Worm (Caenorhabditis elegans) whole organism, L4 larva: ENCODE data around the gene T05A7.1.
A peak's percentile ranks its signal among the peaks of the same experiment; 100 is the strongest.

Source experiments
- F10B5.3 ChIP-seq: sonication (generic microtip); optimal IDR thresholded peaks from 2 replicates; lab custom pipeline; 2016; ENCODE audit warnings: mild to moderate bottlenecking, missing genetic modification characterization, missing compliant biosample characterization
- F37D6.2 ChIP-seq: sonication (generic microtip); optimal IDR thresholded peaks from 2 replicates; lab custom pipeline; 2016; ENCODE audit warnings: mild to moderate bottlenecking, missing genetic modification characterization, missing compliant biosample characterization
- F44E2.7 ChIP-seq: fragments of 200-800 bp; sonication (Bioruptor generic); IDR thresholded peaks from 2 replicates; pipeline ENCODE4 v2.1.2; 2022; ENCODE audit warnings: missing genetic modification characterization, missing compliant biosample characterization
- F49E8.2 ChIP-seq: sonication (generic microtip); optimal IDR thresholded peaks from 2 replicates; lab custom pipeline; 2016; ENCODE audit warnings: missing compliant biosample characterization, mild to moderate bottlenecking, missing genetic modification characterization, borderline replicate concordance
- T26A8.4 ChIP-seq: fragments of 200-800 bp; sonication (Bioruptor generic); IDR thresholded peaks from 2 replicates; pipeline ENCODE4 v1.3.6; 2022; ENCODE audit warnings: missing genetic modification characterization, missing compliant biosample characterization
- Y105C5A.15 ChIP-seq: fragments of 200-800 bp; sonication (Bioruptor generic); IDR thresholded peaks from 2 replicates; pipeline ENCODE4 v1.3.6; 2022; ENCODE audit warnings: missing genetic modification characterization, missing compliant biosample characterization
- Y48G9A.11 ChIP-seq: fragments of 200-800 bp; sonication (Bioruptor generic); IDR thresholded peaks from 2 replicates; pipeline ENCODE4 v1.3.6; 2022; ENCODE audit warnings: missing genetic modification reagents, missing genetic modification characterization, missing compliant biosample characterization
- Y5F2A.4 ChIP-seq: fragments of 200-800 bp; sonication (Bioruptor generic); optimal IDR thresholded peaks from 2 replicates; lab custom pipeline; 2018; ENCODE audit warnings: mild to moderate bottlenecking, missing genetic modification characterization, missing compliant biosample characterization
- aha-1 ChIP-seq: fragments of 150-350 bp; peaks from one replicate; lab custom pipeline; 2014; ENCODE audit warnings: missing biosample characterization, missing genetic modification characterization
- aly-2 ChIP-seq: sonication (generic microtip); optimal IDR thresholded peaks from 2 replicates; lab custom pipeline; 2018; ENCODE audit warnings: missing biosample characterization, missing genetic modification characterization
- arid-1 ChIP-seq: fragments of 200-800 bp; sonication (Bioruptor generic); conservative IDR thresholded peaks from 2 replicates; pipeline ENCODE4 v1.3.6; 2022; ENCODE audit warnings: missing genetic modification reagents, missing genetic modification characterization, missing compliant biosample characterization
- attf-4 ChIP-seq: sonication (generic microtip); optimal IDR thresholded peaks from 3 replicates; lab custom pipeline; 2017; ENCODE audit warnings: missing biosample characterization, missing genetic modification characterization
- ces-1 ChIP-seq: fragments of 150-350 bp; sonication (generic microtip); optimal IDR thresholded peaks from 4 replicates; lab custom pipeline; 2014; ENCODE audit warnings: missing biosample characterization, missing genetic modification reagents, missing genetic modification characterization
- daf-16 ChIP-seq, 3 experiments: sonication (generic microtip); optimal IDR thresholded peaks; 2 replicates each; lab custom pipeline; 2016 to 2017; ENCODE audit warnings: missing genetic modification characterization in 3 of 3, missing genetic modification reagents in 3 of 3, mild to moderate bottlenecking in 2 of 3, missing compliant biosample characterization in 2 of 3, missing biosample characterization in 1 of 3, moderate library complexity in 1 of 3
- dmd-8 ChIP-seq: fragments of 200-800 bp; sonication (Bioruptor generic); IDR thresholded peaks from 2 replicates; pipeline ENCODE4 v1.3.6; 2022; ENCODE audit warnings: missing genetic modification characterization, missing compliant biosample characterization
- dmd-9 ChIP-seq: fragments of 200-800 bp; sonication (Bioruptor generic); IDR thresholded peaks from 2 replicates; pipeline ENCODE4 v1.3.6; 2022; ENCODE audit warnings: missing genetic modification reagents, missing genetic modification characterization, missing compliant biosample characterization
- duxl-1 ChIP-seq: sonication (generic microtip); optimal IDR thresholded peaks from 2 replicates; lab custom pipeline; 2016; ENCODE audit warnings: mild to moderate bottlenecking, missing genetic modification characterization, moderate library complexity, missing compliant biosample characterization; ENCODE audit not compliant: poor library complexity
- dve-1 ChIP-seq: sonication (generic microtip); optimal IDR thresholded peaks from 2 replicates; lab custom pipeline; 2017; ENCODE audit warnings: antibody characterized with exemption, mild to moderate bottlenecking, missing genetic modification characterization, missing compliant biosample characterization; ENCODE audit not compliant: insufficient read depth
- egl-43 ChIP-seq: fragments of 200-800 bp; sonication (Bioruptor generic); IDR thresholded peaks from 2 replicates; pipeline ENCODE4 v1.3.6; 2022; ENCODE audit warnings: missing genetic modification reagents, missing genetic modification characterization, missing compliant biosample characterization
- gei-8 ChIP-seq: fragments of 200-800 bp; sonication (Bioruptor generic); optimal IDR thresholded peaks from 2 replicates; lab custom pipeline; 2018; ENCODE audit warnings: mild to moderate bottlenecking, missing genetic modification characterization, missing compliant biosample characterization
- jun-1 ChIP-seq: fragments of 150-350 bp; optimal IDR thresholded peaks from 2 replicates; lab custom pipeline; 2014; ENCODE audit warnings: missing biosample characterization, missing genetic modification reagents, missing genetic modification characterization
- lin-15B ChIP-seq: fragments of 150-350 bp; sonication (generic microtip); optimal IDR thresholded peaks from 3 replicates; lab custom pipeline; 2014; ENCODE audit warnings: missing biosample characterization, missing genetic modification characterization
- lin-38 ChIP-seq: fragments of 200-800 bp; sonication (Bioruptor generic); IDR thresholded peaks from 2 replicates; pipeline ENCODE4 v1.3.6; 2022; ENCODE audit warnings: missing genetic modification reagents, missing genetic modification characterization, missing compliant biosample characterization
- lir-3 ChIP-seq: sonication (generic microtip); optimal IDR thresholded peaks from 2 replicates; lab custom pipeline; 2016; ENCODE audit warnings: mild to moderate bottlenecking, missing genetic modification characterization, missing compliant biosample characterization
- lsy-2 ChIP-seq, 2 experiments: fragments of 150-350 bp in 1 of 2; sonication (generic microtip) in 1 of 2; optimal IDR thresholded peaks; 2 replicates each; lab custom pipeline; 2014 to 2017; ENCODE audit warnings: missing biosample characterization in 2 of 2, missing genetic modification characterization in 2 of 2
- madf-5 ChIP-seq, 2 experiments: fragments of 200-800 bp; sonication (Bioruptor generic); IDR thresholded peaks; 2 replicates each; pipeline ENCODE4 v1.3.6; 2022; ENCODE audit warnings: missing compliant biosample characterization in 2 of 2, missing genetic modification characterization in 2 of 2
- madf-9 ChIP-seq: fragments of 200-800 bp; sonication (Bioruptor generic); conservative IDR thresholded peaks from 2 replicates; pipeline ENCODE4 v1.3.6; 2022; ENCODE audit warnings: missing genetic modification reagents, missing genetic modification characterization, missing compliant biosample characterization
- mdt-29 ChIP-seq: fragments of 200-800 bp; sonication (Bioruptor generic); IDR thresholded peaks from 2 replicates; pipeline ENCODE4 v1.3.6; 2022; ENCODE audit warnings: missing genetic modification reagents, missing genetic modification characterization, missing compliant biosample characterization
- mep-1 ChIP-seq: fragments of 150-350 bp; sonication (generic microtip); optimal IDR thresholded peaks from 3 replicates; lab custom pipeline; 2014; ENCODE audit warnings: missing biosample characterization, missing genetic modification characterization
- mes-2 ChIP-seq: sonication (generic microtip); optimal IDR thresholded peaks from 2 replicates; lab custom pipeline; 2016; ENCODE audit warnings: missing genotype, mild to moderate bottlenecking, missing genetic modification characterization, missing compliant biosample characterization; ENCODE audit not compliant: poor library complexity, severe bottlenecking
- mxl-2 ChIP-seq: fragments of 200-800 bp; sonication (Bioruptor generic); conservative IDR thresholded peaks from 2 replicates; pipeline ENCODE4 v1.3.6; 2022; ENCODE audit warnings: missing genetic modification reagents, missing genetic modification characterization, missing compliant biosample characterization
- nhr-10 ChIP-seq: fragments of 150-350 bp; optimal IDR thresholded peaks from 2 replicates; lab custom pipeline; 2014; ENCODE audit warnings: missing biosample characterization, missing genetic modification characterization
- nhr-102 ChIP-seq: sonication (generic microtip); optimal IDR thresholded peaks from 2 replicates; lab custom pipeline; 2016; ENCODE audit warnings: mild to moderate bottlenecking, missing genetic modification characterization, moderate library complexity, missing compliant biosample characterization
- nhr-11 ChIP-seq: fragments of 150-350 bp; optimal IDR thresholded peaks from 2 replicates; lab custom pipeline; 2014; ENCODE audit warnings: missing biosample characterization, missing genetic modification characterization
- nhr-111 ChIP-seq: fragments of 200-800 bp; sonication (Bioruptor generic); optimal IDR thresholded peaks from 2 replicates; lab custom pipeline; 2018; ENCODE audit warnings: mild to moderate bottlenecking, missing genetic modification characterization, missing compliant biosample characterization
- nhr-237 ChIP-seq: sonication (generic microtip); optimal IDR thresholded peaks from 2 replicates; lab custom pipeline; 2017; ENCODE audit warnings: missing biosample characterization, missing genetic modification characterization
- nhr-25 ChIP-seq: sonication (generic microtip); optimal IDR thresholded peaks from 2 replicates; lab custom pipeline; 2017; ENCODE audit warnings: missing genetic modification characterization, mild to moderate bottlenecking, missing compliant biosample characterization, antibody characterized with exemption, moderate library complexity, borderline replicate concordance; ENCODE audit not compliant: insufficient read depth
- nhr-42 ChIP-seq: fragments of 200-800 bp; sonication (Bioruptor generic); IDR thresholded peaks from 2 replicates; pipeline ENCODE4 v1.3.6; 2022; ENCODE audit warnings: missing genetic modification characterization, missing compliant biosample characterization
- nhr-48 ChIP-seq: sonication (generic microtip); optimal IDR thresholded peaks from 2 replicates; lab custom pipeline; 2016; ENCODE audit warnings: mild to moderate bottlenecking, missing genetic modification characterization, missing compliant biosample characterization
- nhr-77 ChIP-seq: fragments of 150-350 bp; optimal IDR thresholded peaks from 2 replicates; lab custom pipeline; 2014; ENCODE audit warnings: missing biosample characterization, missing genetic modification characterization
- skn-1 ChIP-seq: fragments of 150-350 bp; optimal IDR thresholded peaks from 2 replicates; lab custom pipeline; 2014; ENCODE audit warnings: missing biosample characterization, missing genetic modification characterization
- snpc-4 ChIP-seq: fragments of 150-350 bp; optimal IDR thresholded peaks from 2 replicates; lab custom pipeline; 2014; ENCODE audit warnings: missing biosample characterization, missing genetic modification characterization
- tra-1 ChIP-seq: fragments of 200-800 bp; sonication (Bioruptor generic); IDR thresholded peaks from 2 replicates; pipeline ENCODE4 v1.3.6; 2022; ENCODE audit warnings: missing genetic modification reagents, missing genetic modification characterization, missing compliant biosample characterization
- unc-62 ChIP-seq, 3 experiments: fragments of 150-350 bp in 1 of 3; sonication (generic microtip); optimal IDR thresholded peaks in 2 of 3; peaks in 1 of 3; 1 replicate in 1 of 3; 2 replicates in 2 of 3; lab custom pipeline; 2014 to 2017; ENCODE audit warnings: missing biosample characterization in 3 of 3, missing genetic modification characterization in 3 of 3, missing genetic modification reagents in 3 of 3, missing genotype in 1 of 3
- zfp-2 ChIP-seq: sonication (generic microtip); optimal IDR thresholded peaks from 2 replicates; lab custom pipeline; 2016; ENCODE audit warnings: mild to moderate bottlenecking, missing genetic modification characterization, missing compliant biosample characterization
- zfp-3 ChIP-seq: fragments of 200-800 bp; sonication (Bioruptor generic); conservative IDR thresholded peaks from 2 replicates; pipeline ENCODE4 v1.3.6; 2022; ENCODE audit warnings: missing genetic modification reagents, missing genetic modification characterization, missing compliant biosample characterization
- zip-11 ChIP-seq: fragments of 200-800 bp; sonication (Bioruptor generic); IDR thresholded peaks from 2 replicates; pipeline ENCODE4 v1.3.6; 2022; ENCODE audit warnings: missing genetic modification characterization, missing compliant biosample characterization
- zip-2 ChIP-seq: fragments of 150-350 bp; optimal IDR thresholded peaks from 2 replicates; lab custom pipeline; 2014; ENCODE audit warnings: missing biosample characterization, missing genetic modification characterization
- ztf-11 ChIP-seq: fragments of 150-350 bp; optimal IDR thresholded peaks from 2 replicates; lab custom pipeline; 2014; ENCODE audit warnings: missing biosample characterization, missing genetic modification characterization

T05A7.1 gene

ce11 chrII:4696055-4696454 lies 18.0 kb downstream of the T05A7.1 start:
- TF ChIP-seq dve-1 (tag; lab: Kevin White, UChicago) (no peak), arid-1 (GFP tag; lab: Robert Waterston, UW) (peak; percentile 20; the same call in 1 of the 2 replicates), zfp-3 (GFP tag; lab: Robert Waterston, UW) (no peak), skn-1 (tag; lab: Kevin White, UChicago) (no peak), egl-43 (GFP tag; lab: Robert Waterston, UW) (no peak), aha-1 (tag; lab: Kevin White, UChicago) (peak; percentile 60), mes-2 (tag; lab: Kevin White, UChicago) (peak; percentile 7), lin-38 (GFP tag; lab: Robert Waterston, UW) (peak; percentile 56), T26A8.4 (GFP tag; lab: Robert Waterston, UW) (peak; percentile 40; the same call in 1 of the 2 replicates), daf-16 (GFP tag; optimal IDR thresholded peaks at IDR 0.05; lab: Kevin White, UChicago) (peak in 1 of 2 experiments; percentile 6), daf-16 (tag; optimal IDR thresholded peaks at IDR 0.05; lab: Kevin White, UChicago) (no peak), zip-2 (tag; lab: Kevin White, UChicago) (no peak), unc-62 (GFP tag; optimal IDR thresholded peaks at IDR 0.05 in 1 of 2; lab: Kevin White, UChicago) (no peak), unc-62 (tag; optimal IDR thresholded peaks at IDR 0.05; lab: Kevin White, UChicago) (no peak), F49E8.2 (tag; lab: Kevin White, UChicago) (peak; percentile 47), Y105C5A.15 (0 out of 2 replicates have a peak, but pooled peaks have one; percentile 62), nhr-77 (tag; lab: Kevin White, UChicago) (no peak)

- no peak for TF ChIP-seq madf-5 (GFP tag; IDR thresholded peaks at IDR 0.05; lab: Robert Waterston, UW)
- no peak for TF ChIP-seq lin-15B (tag; lab: Kevin White, UChicago)
- no peak for TF ChIP-seq gei-8
- TF ChIP-seq dmd-9 (GFP tag; lab: Robert Waterston, UW), result no peak
- TF ChIP-seq nhr-237 (tag; lab: Kevin White, UChicago), result no peak
- no peak for TF ChIP-seq F44E2.7 (GFP tag; lab: Robert Waterston, UW)
- TF ChIP-seq lir-3, result no peak
- TF ChIP-seq nhr-10 (tag; lab: Kevin White, UChicago), result no peak
- TF ChIP-seq zip-11 (GFP tag; lab: Robert Waterston, UW), result no peak
- TF ChIP-seq snpc-4 (tag; lab: Kevin White, UChicago), result no peak
- no peak for TF ChIP-seq nhr-48 (tag; lab: Kevin White, UChicago)
- no peak for TF ChIP-seq tra-1 (GFP tag; lab: Robert Waterston, UW)
- no peak for TF ChIP-seq nhr-42 (GFP tag; lab: Robert Waterston, UW)
- peak; percentile 27 for TF ChIP-seq nhr-25 (tag; lab: Kevin White, UChicago)
- no peak for TF ChIP-seq attf-4 (tag; lab: Kevin White, UChicago)
- no peak for TF ChIP-seq mxl-2 (GFP tag; lab: Robert Waterston, UW)
- TF ChIP-seq mep-1 (tag; lab: Kevin White, UChicago), result peak; percentile 67
- TF ChIP-seq duxl-1 (tag; lab: Kevin White, UChicago), result peak; percentile 25
- TF ChIP-seq F10B5.3 (tag; lab: Kevin White, UChicago), result no peak
- TF ChIP-seq ces-1 (GFP tag; lab: Kevin White, UChicago), result no peak
- no peak for TF ChIP-seq aly-2 (tag; lab: Kevin White, UChicago)
- no peak for TF ChIP-seq madf-9 (GFP tag; lab: Robert Waterston, UW)
- peak; percentile 94 to 99 for TF ChIP-seq lsy-2 (tag; optimal IDR thresholded peaks at IDR 0.05; lab: Kevin White, UChicago)
- TF ChIP-seq F37D6.2 (tag; lab: Kevin White, UChicago), result no peak
- peak; percentile 54 for TF ChIP-seq nhr-11 (tag; lab: Kevin White, UChicago)
- no peak for TF ChIP-seq Y48G9A.11 (GFP tag; lab: Robert Waterston, UW)
- TF ChIP-seq Y5F2A.4 (GFP tag; lab: Kevin White, UChicago), result no peak
- TF ChIP-seq jun-1 (tag; lab: Kevin White, UChicago), result no peak
- TF ChIP-seq aha-1 (tag; lab: Kevin White, UChicago), result no peak
- no peak for TF ChIP-seq nhr-111
- no peak for TF ChIP-seq zfp-2
- TF ChIP-seq nhr-102 (tag; lab: Kevin White, UChicago), result peak; percentile 14
- no peak for TF ChIP-seq dmd-8 (GFP tag; lab: Robert Waterston, UW)
- no peak for TF ChIP-seq ztf-11 (tag; lab: Kevin White, UChicago)
- no peak for TF ChIP-seq mdt-29
Measured at ce11 chrII:4698266-4698771, 20.3 kb downstream of the T05A7.1 start, which contains the start of the genes rpn-5 and scc-1. rpn-5 (minus strand) TSS chrII:4698427. scc-1 (plus strand) TSS chrII:4698721.
